Fruit fly (Drosophila melanogaster) S2 (cell line): ENCODE data around the gene Bili.

Source experiments
- CG8478 ChIP-seq: fragments of >200 bp; optimal IDR thresholded peaks from 2 replicates; lab custom pipeline; 2018
- CTCF ChIP-seq, 2 experiments: fragments of >200 bp; optimal IDR thresholded peaks; 2 replicates each; lab custom pipeline; 2018

Bili gene

DNA sequence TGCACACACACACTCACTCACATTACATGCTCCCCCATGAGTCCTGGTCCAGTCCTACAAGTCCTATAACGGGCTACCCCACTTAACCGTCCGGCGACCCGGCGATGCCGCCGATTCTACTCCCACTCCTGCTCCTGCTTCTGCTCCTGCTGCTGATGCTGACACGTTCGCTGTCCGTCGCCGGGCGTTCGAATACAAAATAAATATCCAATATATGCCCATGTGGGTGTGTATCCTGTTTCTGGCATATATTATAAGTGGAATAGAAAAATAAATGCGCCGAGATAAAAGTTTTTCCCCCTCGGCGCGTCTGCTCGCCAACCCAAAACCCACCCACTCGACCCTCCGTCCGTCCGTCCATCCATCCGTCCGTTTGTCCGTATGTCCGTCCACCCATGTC, 35.7 kb downstream of the Bili start:
- TF ChIP-seq CG8478 (lab: Kevin White, UChicago) (no peak), CTCF (optimal IDR thresholded peaks at IDR 0.05; lab: Kevin White, UChicago) (no peak)

DNA sequence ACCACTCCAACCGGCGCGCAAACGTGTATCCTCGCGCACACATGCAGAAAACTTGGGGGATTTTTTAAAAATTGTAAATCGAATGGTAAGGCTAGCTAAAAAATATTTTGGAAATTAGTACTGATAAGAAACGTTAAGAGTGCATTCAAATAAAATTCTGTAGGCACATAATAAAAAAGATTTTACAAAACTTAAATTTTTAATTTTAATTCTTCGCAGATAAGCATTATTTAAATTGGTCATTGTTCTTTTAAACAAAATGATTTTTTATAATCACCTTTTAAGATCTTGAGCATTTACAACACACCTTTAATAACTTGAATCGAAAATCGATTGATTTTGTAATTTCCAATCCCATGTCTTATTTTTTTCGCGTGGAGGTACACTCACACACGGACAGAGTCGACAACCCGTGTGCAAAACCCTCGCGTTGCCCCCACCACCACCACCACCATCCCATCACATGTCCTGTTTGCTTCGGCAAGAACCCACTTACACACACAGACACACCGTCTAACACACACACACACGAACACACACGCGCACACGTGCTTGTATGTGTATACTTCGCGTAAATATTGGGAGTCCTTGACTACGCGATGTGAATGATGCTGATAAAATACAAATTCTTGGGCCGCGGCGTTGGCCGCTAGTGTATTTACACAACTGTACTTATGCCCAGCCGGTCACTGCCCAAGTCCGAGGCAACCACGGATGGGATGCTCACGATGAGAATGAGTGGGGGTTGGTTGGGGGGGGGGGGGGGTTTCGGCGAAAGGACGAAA, 36.5 kb downstream of the Bili start:
- no peak for TF ChIP-seq CG8478 (lab: Kevin White, UChicago)

DNA sequence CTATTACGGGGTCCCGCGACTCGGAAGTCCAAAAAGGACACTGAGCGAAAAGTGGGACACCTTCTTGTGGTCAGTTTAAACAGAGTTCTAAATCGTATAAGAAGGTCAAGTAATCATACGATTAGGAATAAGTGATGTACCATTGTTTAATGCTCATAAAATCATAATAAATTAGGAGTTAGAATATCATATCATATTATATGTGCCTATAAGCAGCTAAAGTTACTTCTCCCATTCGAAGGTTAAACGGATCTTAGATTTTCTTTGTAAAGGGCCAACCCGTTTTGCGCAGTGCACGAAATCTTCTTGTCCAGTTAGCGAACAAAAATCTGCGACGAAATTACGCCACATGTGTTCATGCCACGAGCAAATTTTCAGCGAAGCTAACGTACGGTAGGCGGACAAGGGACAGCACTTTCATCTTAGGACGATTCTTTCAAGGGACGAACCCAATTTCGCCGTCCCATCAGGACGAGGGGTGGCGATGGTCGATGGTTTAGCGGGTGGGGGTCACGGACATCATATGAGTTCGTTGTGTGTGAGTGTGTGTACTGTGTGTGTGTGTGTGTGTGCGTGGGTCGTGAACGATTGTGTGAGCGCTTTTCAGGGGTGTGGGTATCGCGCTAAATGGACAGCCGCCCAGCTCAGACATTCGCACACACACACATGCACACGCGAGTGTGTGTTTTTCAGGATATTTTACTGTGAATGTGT, 37.3 kb downstream of the Bili start:
- no peak for TF ChIP-seq CTCF (optimal IDR thresholded peaks at IDR 0.05; lab: Kevin White, UChicago)
- no peak for TF ChIP-seq CG8478 (lab: Kevin White, UChicago)

- TF ChIP-seq CG8478 (lab: Kevin White, UChicago), result no peak
These were observed 41.2 kb downstream of the Bili start for dm6 chr3R:25172353-25172752.

dm6 chr3R:25172976-25173375, 41.9 kb downstream of the Bili start:
- TF ChIP-seq CTCF (optimal IDR thresholded peaks at IDR 0.05; lab: Kevin White, UChicago), result no peak
- no peak for TF ChIP-seq CG8478 (lab: Kevin White, UChicago)

DNA sequence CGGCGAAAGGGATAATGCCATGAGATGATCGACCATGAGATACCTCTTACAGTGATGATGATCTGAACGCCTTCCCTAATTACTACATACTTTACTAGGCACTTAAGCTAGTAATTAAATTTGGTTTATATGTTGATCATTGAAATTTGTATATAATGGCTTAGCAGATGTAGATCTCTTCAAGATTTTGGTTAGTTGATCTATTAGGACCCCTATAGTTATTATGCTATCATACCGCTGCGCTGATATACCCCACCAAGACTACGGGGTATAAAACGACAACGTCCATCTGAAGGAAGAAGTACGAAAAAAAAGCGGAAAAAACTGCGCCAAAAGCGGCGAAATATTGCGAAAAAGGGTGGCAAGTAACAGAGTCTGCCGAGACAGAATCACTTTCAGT, 43.1 kb downstream of the Bili start:
- TF ChIP-seq CG8478 (lab: Kevin White, UChicago) (no peak), CTCF (optimal IDR thresholded peaks at IDR 0.05; lab: Kevin White, UChicago) (no peak)

- TF ChIP-seq CTCF (optimal IDR thresholded peaks at IDR 0.05; lab: Kevin White, UChicago), result no peak
- no peak for TF ChIP-seq CG8478 (lab: Kevin White, UChicago)
These were observed 45.4 kb downstream of the Bili start for dm6 chr3R:25176517-25176916.

DNA sequence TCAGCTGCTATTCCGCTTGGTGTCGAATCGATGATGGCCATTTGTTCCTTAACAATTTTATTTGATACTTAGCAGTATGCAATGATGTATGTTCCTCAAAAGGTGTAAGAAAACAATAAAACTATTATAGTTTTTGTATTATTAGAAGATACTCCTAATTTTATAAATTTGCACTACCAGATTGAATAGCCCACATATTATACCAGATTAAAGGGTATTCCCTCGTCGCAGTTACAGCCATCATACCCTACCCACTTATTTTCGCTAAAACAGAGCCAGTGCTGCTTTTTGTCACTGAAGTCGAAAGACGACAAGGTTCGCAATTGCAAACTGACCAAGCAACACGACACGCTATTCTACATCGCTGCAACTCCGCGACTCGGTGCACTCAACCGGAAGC, 46.3 kb downstream of the Bili start:
- no peak for TF ChIP-seq CG8478 (lab: Kevin White, UChicago)
- no peak for TF ChIP-seq CTCF (optimal IDR thresholded peaks at IDR 0.05; lab: Kevin White, UChicago)

- TF ChIP-seq CG8478 (lab: Kevin White, UChicago) (no peak), CTCF (optimal IDR thresholded peaks at IDR 0.05; lab: Kevin White, UChicago) (no peak)
These were observed 47.4 kb downstream of the Bili start for dm6 chr3R:25178521-25178920.

dm6 chr3R:25181424-25181823, 50.3 kb downstream of the Bili start:
- TF ChIP-seq CG8478 (lab: Kevin White, UChicago), result no peak
- TF ChIP-seq CTCF (optimal IDR thresholded peaks at IDR 0.05; lab: Kevin White, UChicago), result no peak

- TF ChIP-seq CG8478 (lab: Kevin White, UChicago) (no peak), CTCF (optimal IDR thresholded peaks at IDR 0.05; lab: Kevin White, UChicago) (no peak)
These were observed 52.7 kb downstream of the Bili start, which contains the start of gene dan for dm6 chr3R:25183484-25184442. dan (plus strand) TSS chr3R:25184383.

DNA sequence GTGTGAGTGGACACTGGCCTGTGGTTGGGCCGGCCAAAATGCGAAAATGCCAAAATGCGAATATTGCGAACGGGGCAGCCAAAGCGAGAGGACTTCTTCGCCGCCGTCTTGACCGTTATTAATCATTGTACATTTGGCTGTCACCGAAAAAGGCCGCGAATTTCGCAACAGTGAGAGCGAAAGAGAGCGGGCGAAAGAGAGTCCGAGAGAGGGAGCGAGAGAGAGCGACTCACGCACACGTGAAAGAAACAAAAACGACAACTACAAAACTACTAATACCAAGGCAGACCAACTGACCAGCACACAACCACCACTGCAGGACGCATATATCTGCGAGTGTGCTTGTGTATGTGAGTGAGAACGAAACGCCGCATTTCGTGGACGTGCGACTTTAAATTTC, 53.4 kb downstream of the Bili start:
- TF ChIP-seq CG8478 (lab: Kevin White, UChicago) (no peak), CTCF (optimal IDR thresholded peaks at IDR 0.05; lab: Kevin White, UChicago) (no peak)
